Fruit fly (Drosophila melanogaster) whole organism, embryonic: ENCODE data around the gene Ykt6.

Source experiments
- Asciz ChIP-seq: fragments of 200-800 bp; sonication (Bioruptor generic); optimal IDR thresholded peaks from 2 replicates; lab custom pipeline; 2017; ENCODE audit warnings: missing biosample characterization, mild to moderate bottlenecking, missing genetic modification characterization, missing genetic modification reagents
- Bdp1 ChIP-seq: fragments of 200-800 bp; sonication (Bioruptor generic); optimal IDR thresholded peaks from 3 replicates; lab custom pipeline; 2016; ENCODE audit warnings: missing biosample characterization, missing genetic modification characterization
- CG10267 ChIP-seq: fragments of 200-800 bp; sonication (Bioruptor generic); optimal IDR thresholded peaks from 2 replicates; lab custom pipeline; 2018; ENCODE audit warnings: missing biosample characterization, mild to moderate bottlenecking, missing genetic modification characterization, moderate library complexity
- CG10462 ChIP-seq: fragments of 200-800 bp; sonication (Bioruptor generic); optimal IDR thresholded peaks from 2 replicates; lab custom pipeline; 2016; ENCODE audit warnings: missing biosample characterization, missing genetic modification characterization
- CG13123 ChIP-seq: fragments of 200-800 bp; sonication (Bioruptor generic); optimal IDR thresholded peaks from 2 replicates; lab custom pipeline; 2016; ENCODE audit warnings: missing biosample characterization, missing genetic modification characterization
- CG13296 ChIP-seq: fragments of 200-800 bp; sonication (Bioruptor generic); optimal IDR thresholded peaks from 3 replicates; lab custom pipeline; 2018; ENCODE audit warnings: missing biosample characterization, mild to moderate bottlenecking, missing genetic modification characterization
- CG13424 ChIP-seq: fragments of 200-800 bp; sonication (Bioruptor generic); optimal IDR thresholded peaks from 2 replicates; lab custom pipeline; 2019; ENCODE audit warnings: missing biosample characterization, mild to moderate bottlenecking, missing genetic modification characterization, moderate library complexity
- CG14667 ChIP-seq: fragments of 200-800 bp; sonication (Bioruptor generic); IDR thresholded peaks from 2 replicates; pipeline ENCODE4 v1.3.6; 2022; ENCODE audit warnings: missing biosample characterization, missing genetic modification characterization
- CG1529 ChIP-seq: fragments of 200-800 bp; sonication (Bioruptor generic); optimal IDR thresholded peaks from 3 replicates; lab custom pipeline; 2018; ENCODE audit warnings: missing biosample characterization, missing genetic modification characterization
- CG15514 ChIP-seq: fragments of 200-800 bp; sonication (Bioruptor generic); optimal IDR thresholded peaks from 3 replicates; lab custom pipeline; 2017; ENCODE audit warnings: missing biosample characterization, missing genetic modification characterization, mild to moderate bottlenecking, moderate library complexity, missing genetic modification reagents
- CG17612 ChIP-seq: fragments of 200-800 bp; sonication (Bioruptor generic); IDR thresholded peaks from 2 replicates; pipeline ENCODE4 v1.3.6; 2022; ENCODE audit warnings: missing biosample characterization, missing genetic modification characterization
- CG18599 ChIP-seq: fragments of 200-800 bp; sonication (Bioruptor generic); optimal IDR thresholded peaks from 3 replicates; lab custom pipeline; 2017; ENCODE audit warnings: missing biosample characterization, missing genetic modification characterization, mild to moderate bottlenecking, moderate library complexity, missing genetic modification reagents
- CG2712 ChIP-seq: fragments of 200-800 bp; optimal IDR thresholded peaks from 3 replicates; lab custom pipeline; 2019; ENCODE audit warnings: missing biosample characterization, mild to moderate bottlenecking, missing genetic modification characterization, moderate library complexity
- CG3065 ChIP-seq: fragments of 200-800 bp; sonication (Bioruptor generic); optimal IDR thresholded peaks from 2 replicates; lab custom pipeline; 2016; ENCODE audit warnings: missing biosample characterization, missing genetic modification characterization
- CG33213 ChIP-seq: fragments of 200-800 bp; sonication (Bioruptor generic); optimal IDR thresholded peaks from 3 replicates; lab custom pipeline; 2016; ENCODE audit warnings: missing biosample characterization, missing genetic modification characterization
- CG34422 ChIP-seq: fragments of 200-800 bp; sonication (Bioruptor generic); IDR thresholded peaks from 3 replicates; pipeline ENCODE4 v1.3.6; 2022; ENCODE audit warnings: missing biosample characterization, missing genetic modification characterization
- CG3838 ChIP-seq: fragments of 200-800 bp; sonication (Bioruptor generic); optimal IDR thresholded peaks from 3 replicates; lab custom pipeline; 2016; ENCODE audit warnings: missing biosample characterization, missing genetic modification characterization
- CG43689 ChIP-seq: fragments of 200-800 bp; sonication (Bioruptor generic); IDR thresholded peaks from 2 replicates; pipeline ENCODE4 v1.3.6; 2022; ENCODE audit warnings: missing biosample characterization, missing genetic modification characterization
- CG4854 ChIP-seq: fragments of 200-800 bp; sonication (Bioruptor generic); optimal IDR thresholded peaks from 2 replicates; lab custom pipeline; 2016; ENCODE audit warnings: missing biosample characterization, missing genetic modification characterization, inconsistent platforms
- CG6654 ChIP-seq: fragments of 200-800 bp; sonication (Bioruptor generic); optimal IDR thresholded peaks from 2 replicates; lab custom pipeline; 2017; ENCODE audit warnings: missing biosample characterization, mild to moderate bottlenecking, missing genetic modification characterization
- CG9797 ChIP-seq: fragments of 200-800 bp; sonication (Bioruptor generic); optimal IDR thresholded peaks from 3 replicates; lab custom pipeline; 2018; ENCODE audit warnings: missing biosample characterization, mild to moderate bottlenecking, missing genetic modification characterization
- CG9817 ChIP-seq: fragments of 200-800 bp; sonication (Bioruptor generic); optimal IDR thresholded peaks from 2 replicates; lab custom pipeline; 2018; ENCODE audit warnings: missing biosample characterization, mild to moderate bottlenecking, missing genetic modification characterization, moderate library complexity
- Dip2 ChIP-seq: fragments of 200-800 bp; sonication (Bioruptor generic); IDR thresholded peaks from 2 replicates; pipeline ENCODE4 v1.3.6; 2022; ENCODE audit warnings: missing biosample characterization, missing genetic modification characterization
- Doc3 ChIP-seq: fragments of 200-800 bp; sonication (Bioruptor generic); IDR thresholded peaks from 3 replicates; pipeline ENCODE4 v1.3.6; 2022; ENCODE audit warnings: missing biosample characterization, missing genetic modification characterization; ENCODE audit not compliant: partially characterized antibody
- Dp ChIP-seq: fragments of 200-800 bp; sonication (Bioruptor generic); optimal IDR thresholded peaks from 2 replicates; lab custom pipeline; 2018; ENCODE audit warnings: missing biosample characterization, mild to moderate bottlenecking, missing genetic modification characterization, moderate library complexity
- Gug ChIP-seq: fragments of 200-800 bp; sonication (Bioruptor generic); IDR thresholded peaks from 4 replicates; pipeline ENCODE4 v1.3.6; 2022; ENCODE audit warnings: missing biosample characterization, missing genetic modification characterization
- Hmx ChIP-seq: fragments of 200-800 bp; sonication (Bioruptor generic); optimal IDR thresholded peaks from 2 replicates; lab custom pipeline; 2016; ENCODE audit warnings: missing biosample characterization, missing genetic modification characterization
- Nf-YA ChIP-seq: fragments of 200-800 bp; sonication (Bioruptor generic); IDR thresholded peaks from 2 replicates; pipeline ENCODE4 v1.3.6; 2022; ENCODE audit warnings: missing biosample characterization, missing genetic modification characterization
- Oli ChIP-seq: fragments of 200-800 bp; sonication (Bioruptor generic); optimal IDR thresholded peaks from 2 replicates; lab custom pipeline; 2018; ENCODE audit warnings: missing biosample characterization, mild to moderate bottlenecking, missing genetic modification characterization, moderate library complexity
- Optix ChIP-seq: fragments of 200-800 bp; sonication (Bioruptor generic); IDR thresholded peaks from 3 replicates; pipeline ENCODE4 v1.3.6; 2022; ENCODE audit warnings: missing biosample characterization, missing genetic modification characterization
- Poxn ChIP-seq: fragments of 200-800 bp; sonication (Bioruptor generic); IDR thresholded peaks from 2 replicates; pipeline ENCODE4 v1.3.6; 2022; ENCODE audit warnings: missing biosample characterization, missing genetic modification characterization
- Ptx1 ChIP-seq: fragments of 200-800 bp; sonication (Bioruptor generic); IDR thresholded peaks from 2 replicates; pipeline ENCODE4 v1.3.6; 2022; ENCODE audit warnings: missing biosample characterization, missing genetic modification characterization
- Sin3A ChIP-seq: fragments of >200 bp; optimal IDR thresholded peaks from 2 replicates; lab custom pipeline; 2018
- ac ChIP-seq: fragments of 200-800 bp; sonication (Bioruptor generic); optimal IDR thresholded peaks from 3 replicates; lab custom pipeline; 2017; ENCODE audit warnings: missing biosample characterization, mild to moderate bottlenecking, missing genetic modification characterization
- amos ChIP-seq: fragments of 200-800 bp; sonication (Bioruptor generic); IDR thresholded peaks from 2 replicates; pipeline ENCODE4 v1.3.6; 2022; ENCODE audit warnings: missing biosample characterization, missing genetic modification characterization; ENCODE audit not compliant: partially characterized antibody
- az2 ChIP-seq: fragments of 200-800 bp; sonication (Bioruptor generic); optimal IDR thresholded peaks from 3 replicates; lab custom pipeline; 2016; ENCODE audit warnings: missing biosample characterization, missing genetic modification characterization
- bab2 ChIP-seq: fragments of 200-800 bp; sonication (Bioruptor generic); optimal IDR thresholded peaks from 2 replicates; lab custom pipeline; 2016; ENCODE audit warnings: missing biosample characterization, missing genetic modification characterization
- cad ChIP-seq: fragments of >200 bp; optimal IDR thresholded peaks from 2 replicates; lab custom pipeline; 2017; ENCODE audit warnings: missing biosample characterization, missing genetic modification characterization
- crp ChIP-seq, 2 experiments: fragments of 200-800 bp; sonication (Bioruptor generic); optimal IDR thresholded peaks; 2 replicates in 1 of 2; 3 replicates in 1 of 2; lab custom pipeline; 2017; ENCODE audit warnings: missing biosample characterization in 2 of 2, missing genetic modification characterization in 2 of 2, mild to moderate bottlenecking in 1 of 2, moderate library complexity in 1 of 2
- cwo ChIP-seq: fragments of 200-800 bp; sonication (Bioruptor generic); optimal IDR thresholded peaks from 3 replicates; lab custom pipeline; 2017; ENCODE audit warnings: missing biosample characterization, missing genetic modification characterization, mild to moderate bottlenecking, moderate library complexity, missing genetic modification reagents
- gem ChIP-seq: fragments of 200-800 bp; sonication (Bioruptor generic); optimal IDR thresholded peaks from 2 replicates; lab custom pipeline; 2019; ENCODE audit warnings: missing biosample characterization, mild to moderate bottlenecking, missing genetic modification characterization, moderate library complexity
- ham ChIP-seq: fragments of 200-800 bp; sonication (Bioruptor generic); IDR thresholded peaks from 2 replicates; pipeline ENCODE4 v1.3.6; 2022; ENCODE audit warnings: missing biosample characterization, missing genetic modification characterization
- jumu ChIP-seq: fragments of 200-800 bp; sonication (Bioruptor generic); optimal IDR thresholded peaks from 3 replicates; lab custom pipeline; 2016; ENCODE audit warnings: missing biosample characterization, missing genetic modification characterization
- knrl ChIP-seq: fragments of 200-800 bp; sonication (Bioruptor generic); IDR thresholded peaks from 3 replicates; pipeline ENCODE4 v1.3.6; 2022; ENCODE audit warnings: missing biosample characterization, missing genetic modification characterization; ENCODE audit not compliant: partially characterized antibody
- org-1 ChIP-seq: fragments of 200-800 bp; sonication (Bioruptor generic); optimal IDR thresholded peaks from 2 replicates; lab custom pipeline; 2017; ENCODE audit warnings: missing biosample characterization, missing genetic modification characterization
- pb ChIP-seq: fragments of 200-800 bp; sonication (Bioruptor generic); optimal IDR thresholded peaks from 3 replicates; lab custom pipeline; 2016; ENCODE audit warnings: missing biosample characterization, missing genetic modification characterization
- ro ChIP-seq: fragments of 200-800 bp; sonication (Bioruptor generic); IDR thresholded peaks from 2 replicates; pipeline ENCODE4 v1.3.6; 2022; ENCODE audit warnings: missing biosample characterization, missing genetic modification characterization
- seq ChIP-seq: fragments of 200-800 bp; sonication (Bioruptor generic); IDR thresholded peaks from 2 replicates; pipeline ENCODE4 v1.3.6; 2022; ENCODE audit warnings: missing biosample characterization, missing genetic modification characterization
- sug ChIP-seq: fragments of 200-800 bp; optimal IDR thresholded peaks from 2 replicates; lab custom pipeline; 2019; ENCODE audit warnings: missing biosample characterization, mild to moderate bottlenecking, missing genetic modification characterization, moderate library complexity

The Ykt6 gene

DNA sequence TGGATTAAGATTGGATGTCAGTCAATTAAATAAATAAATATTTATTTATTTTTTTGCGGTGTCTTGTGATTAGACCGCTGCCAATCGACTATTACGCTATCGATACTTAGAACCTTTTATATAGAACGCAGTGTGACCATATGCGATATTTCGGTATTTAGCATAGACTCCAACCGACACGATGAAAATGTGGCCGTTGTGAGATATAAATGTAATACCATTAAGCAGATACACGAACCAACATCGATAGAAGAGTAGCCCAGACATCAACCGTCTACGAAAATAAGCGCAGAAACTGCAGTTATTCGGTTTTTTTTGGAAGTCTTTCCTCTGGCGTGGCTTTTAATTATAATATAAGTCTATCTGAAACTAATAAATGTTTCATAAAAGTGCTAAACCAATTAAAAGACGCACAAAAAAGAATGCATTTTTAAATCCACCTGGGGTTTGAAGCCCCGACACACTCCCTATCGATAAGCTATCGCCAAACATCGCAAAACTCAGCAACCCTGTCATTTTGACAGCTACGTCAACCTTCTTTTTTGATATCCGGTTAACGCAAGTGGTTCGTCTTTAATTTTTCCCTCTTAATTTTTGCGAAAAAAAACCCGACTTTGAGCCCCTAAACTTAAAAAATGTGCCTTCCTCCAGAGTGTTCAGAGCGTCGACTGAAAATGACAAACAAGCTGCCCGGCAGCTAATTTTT, 13.2 kb downstream of the Ykt6 start, which contains the start of the genes Dhdds and RpS14a (continued):
- TF ChIP-seq CG34422 (GFP tag; lab: Robert Waterston, UW): peak; percentile 23; the same call in 1 of the 3 replicates
- peak; percentile 22 for TF ChIP-seq CG3838 (GFP tag; lab: Kevin White, UChicago)
- no peak; the same call in 2 of the 3 replicates for TF ChIP-seq Optix (GFP tag; lab: Robert Waterston, UW)
- peak; percentile 31 for TF ChIP-seq pb (GFP tag; lab: Kevin White, UChicago)
- TF ChIP-seq Hmx (GFP tag; lab: Kevin White, UChicago): no peak
- TF ChIP-seq CG10462: no peak
- TF ChIP-seq CG13296 (GFP tag; lab: Kevin White, UChicago): peak; percentile 67
- peak; percentile 36 for TF ChIP-seq gem (tag; lab: Kevin White, UChicago)
- TF ChIP-seq ro (GFP tag; lab: Robert Waterston, UW): no peak
- no peak for TF ChIP-seq CG9817 (tag; lab: Kevin White, UChicago)
- TF ChIP-seq amos (GFP tag; lab: Robert Waterston, UW): peak; percentile 75
- no peak for TF ChIP-seq Ptx1 (GFP tag; lab: Robert Waterston, UW)
- peak; percentile 19 for TF ChIP-seq CG1529 (GFP tag; lab: Kevin White, UChicago)
- peak; percentile 67 for TF ChIP-seq CG18599 (GFP tag; lab: Kevin White, UChicago)
- TF ChIP-seq CG33213 (GFP tag; lab: Kevin White, UChicago): peak; percentile 32
- peak; percentile 64 for TF ChIP-seq CG15514
- no peak for TF ChIP-seq Dip2 (GFP tag; lab: Robert Waterston, UW)
- TF ChIP-seq jumu (GFP tag; lab: Kevin White, UChicago): peak; percentile 24
- peak; percentile 15 for TF ChIP-seq CG13424 (tag; lab: Kevin White, UChicago)
- TF ChIP-seq CG10267: peak; percentile 71
- peak; percentile 9; the same call in 1 of the 2 replicates for TF ChIP-seq seq (GFP tag; lab: Robert Waterston, UW)
- TF ChIP-seq CG13123 (GFP tag; lab: Kevin White, UChicago): no peak
- TF ChIP-seq org-1 (GFP tag; lab: Kevin White, UChicago): peak; percentile 54
- TF ChIP-seq Bdp1: peak; percentile 24
- TF ChIP-seq cad (GFP tag; lab: Kevin White, UChicago): no peak
- no peak for TF ChIP-seq bab2 (GFP tag; lab: Kevin White, UChicago)
- peak; percentile 92 for TF ChIP-seq CG9797 (GFP tag; lab: Kevin White, UChicago)
- TF ChIP-seq az2 (GFP tag; lab: Kevin White, UChicago): peak; percentile 17
- no peak for TF ChIP-seq CG3065 (GFP tag; lab: Kevin White, UChicago)
- TF ChIP-seq CG43689 (GFP tag; lab: Robert Waterston, UW): no peak
- TF ChIP-seq knrl (GFP tag; lab: Robert Waterston, UW): peak; percentile 89
- TF ChIP-seq cwo: peak; percentile 20
- no peak for TF ChIP-seq Poxn (GFP tag; lab: Robert Waterston, UW)
- TF ChIP-seq crp (GFP tag; optimal IDR thresholded peaks at IDR 0.05; lab: Kevin White, UChicago): peak in 1 of 2 experiments; percentile 47
- TF ChIP-seq Nf-YA: 0 out of 2 replicates have a peak, but pooled peaks have one; percentile 17
- TF ChIP-seq ac: no peak
- TF ChIP-seq Dp (GFP tag; lab: Kevin White, UChicago): peak; percentile 54
- no peak for TF ChIP-seq CG17612 (GFP tag; lab: Robert Waterston, UW)
- peak; percentile 69; the same call in 2 of the 3 replicates for TF ChIP-seq Doc3 (GFP tag; lab: Robert Waterston, UW)
- TF ChIP-seq sug: peak; percentile 63
- 0 out of 4 replicates have a peak, but pooled peaks have one; percentile 11 for TF ChIP-seq Gug (GFP tag; lab: Robert Waterston, UW)
- no peak for TF ChIP-seq CG14667 (GFP tag; lab: Robert Waterston, UW)
- peak; percentile 43 for TF ChIP-seq Asciz (GFP tag; lab: Kevin White, UChicago)
- peak; percentile 33 for TF ChIP-seq Oli
- TF ChIP-seq CG4854: peak; percentile 29
- peak; percentile 100 for TF ChIP-seq Sin3A (lab: Kevin White, UChicago)
- TF ChIP-seq CG6654 (GFP tag; lab: Kevin White, UChicago): peak; percentile 8
- TF ChIP-seq ham (GFP tag; lab: Robert Waterston, UW): no peak
- peak; percentile 66 for TF ChIP-seq CG2712 (tag; lab: Kevin White, UChicago)
